Worm (Caenorhabditis elegans): ENCODE measurements around the gene K01G12.22.

K01G12.22 gene

DNA sequence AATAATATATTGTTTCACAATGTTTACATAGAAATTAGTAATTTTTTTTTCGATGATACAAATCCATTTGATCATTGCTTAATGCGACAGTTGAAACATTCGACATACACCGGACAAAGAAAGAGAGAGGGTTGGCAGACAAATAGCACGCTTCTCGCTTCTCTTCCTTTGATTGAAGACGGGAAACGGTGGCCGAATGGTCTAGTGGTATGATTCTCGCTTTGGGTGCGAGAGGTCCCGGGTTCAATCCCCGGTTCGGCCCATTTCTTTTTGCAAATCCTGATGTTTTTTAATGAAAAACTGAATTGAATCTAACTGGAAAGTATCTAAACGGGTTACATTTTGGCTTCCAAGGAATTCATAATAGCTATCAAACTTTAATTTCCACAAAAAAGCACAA lies 32.9 kb downstream of the K01G12.22 start:
- TF ChIP-seq elt-3 (tag; optimal IDR thresholded peaks at IDR 0.05) (no peak), elt-2 (tag; optimal IDR thresholded peaks at IDR 0.05) (peak; percentile 9), ztf-11 (tag; optimal IDR thresholded peaks at IDR 0.05) (no peak), tbx-2 (tag; optimal IDR thresholded peaks at IDR 0.05) (no peak), nhr-77 (tag; optimal IDR thresholded peaks at IDR 0.05) (no peak), ama-1 (optimal IDR thresholded peaks at IDR 0.05) (no peak), nhr-12 (tag; optimal IDR thresholded peaks at IDR 0.05) (no peak), mdl-1 (tag; optimal IDR thresholded peaks at IDR 0.05) (no peak), nhr-43 (tag; optimal IDR thresholded peaks at IDR 0.05; ENCODE audit: poor library complexity, severe bottlenecking) (peak; percentile 62), nhr-11 (tag; optimal IDR thresholded peaks at IDR 0.05) (no peak), lin-39 (tag; optimal IDR thresholded peaks at IDR 0.05) (peak; percentile 16), egl-5 (tag; optimal IDR thresholded peaks at IDR 0.05) (no peak), snpc-4 (tag; optimal IDR thresholded peaks at IDR 0.05) (peak; percentile 78), egl-27 (tag; optimal IDR thresholded peaks at IDR 0.05) (no peak), hmg-11 (tag; optimal IDR thresholded peaks at IDR 0.05) (peak; percentile 82), nhr-23 (tag; optimal IDR thresholded peaks at IDR 0.05) (no peak), sea-2 (GFP tag; optimal IDR thresholded peaks at IDR 0.05) (no peak), pha-4 (tag; optimal IDR thresholded peaks at IDR 0.05) (no peak), eor-1 (tag; optimal IDR thresholded peaks at IDR 0.05) (no peak), ceh-16 (tag; optimal IDR thresholded peaks at IDR 0.05) (no peak), mml-1 (tag; optimal IDR thresholded peaks at IDR 0.05) (no peak)

DNA sequence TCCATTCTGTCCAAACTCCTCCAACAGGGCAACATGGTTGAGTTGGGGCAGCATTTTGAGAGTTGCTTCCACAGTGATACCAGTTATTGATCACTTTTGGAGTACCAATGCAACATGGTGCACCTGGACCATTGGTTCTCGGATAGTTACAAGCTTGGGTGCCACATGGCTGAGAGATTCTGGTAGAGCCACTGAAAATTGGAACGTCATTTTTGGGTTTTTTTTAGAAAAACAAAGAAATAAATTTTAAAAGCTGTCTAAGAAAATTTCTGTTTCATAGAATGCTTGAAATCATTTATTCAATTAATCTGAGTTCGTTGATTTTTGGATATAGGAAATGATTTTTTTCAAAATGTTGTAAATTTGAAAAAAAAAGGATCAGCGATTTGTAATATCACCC lies 35.1 kb downstream of the K01G12.22 start:
- no peak for TF ChIP-seq pha-4 (tag; optimal IDR thresholded peaks at IDR 0.05)
- no peak for TF ChIP-seq elt-1 (tag; optimal IDR thresholded peaks at IDR 0.05)
- TF ChIP-seq mml-1 (tag; optimal IDR thresholded peaks at IDR 0.05): no peak

DNA sequence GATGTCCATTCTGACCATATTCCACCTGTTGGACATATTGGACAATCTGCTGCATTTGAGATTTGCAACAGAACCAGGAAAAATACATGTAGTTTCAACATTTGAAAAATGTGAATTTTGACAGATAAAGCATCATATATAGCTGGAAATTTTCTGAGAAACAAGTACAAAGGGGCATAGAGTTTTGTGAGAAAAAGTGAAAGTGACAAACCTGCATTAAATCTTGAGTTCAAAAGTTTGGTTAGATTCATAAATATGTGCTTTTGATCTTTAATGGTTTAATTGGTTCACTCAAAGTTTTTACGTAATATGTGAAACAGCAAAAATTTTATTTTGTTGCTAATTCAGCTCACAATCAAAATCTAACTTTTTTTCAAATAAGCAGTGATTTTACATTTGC lies 36.0 kb downstream of the K01G12.22 start, which contains the start of gene F02H6.7:
Gene F02H6.7 (minus strand): TSS at position 101 of the 400 bp plus-strand sequence.
- TF ChIP-seq R02D3.7 (tag; optimal IDR thresholded peaks at IDR 0.05): no peak
- no peak for TF ChIP-seq aly-2 (tag; optimal IDR thresholded peaks at IDR 0.05)
- no peak for TF ChIP-seq mml-1 (tag; optimal IDR thresholded peaks at IDR 0.05)
- TF ChIP-seq nhr-12 (tag; optimal IDR thresholded peaks at IDR 0.05): no peak
- TF ChIP-seq fos-1 (tag; optimal IDR thresholded peaks at IDR 0.05): no peak
- no peak for TF ChIP-seq elt-3 (tag; optimal IDR thresholded peaks at IDR 0.05)
- no peak for TF ChIP-seq snpc-4 (tag; optimal IDR thresholded peaks at IDR 0.05)
- no peak for TF ChIP-seq nfya-1 (tag; optimal IDR thresholded peaks at IDR 0.05; ENCODE audit: insufficient read depth)
- no peak for TF ChIP-seq lsy-12 (tag; optimal IDR thresholded peaks at IDR 0.05)
- TF ChIP-seq lin-15B (tag; optimal IDR thresholded peaks at IDR 0.05): no peak
- TF ChIP-seq nhr-67 (tag; optimal IDR thresholded peaks at IDR 0.05): no peak
- TF ChIP-seq nhr-43 (tag; optimal IDR thresholded peaks at IDR 0.05; ENCODE audit: poor library complexity, severe bottlenecking): no peak
- no peak for TF ChIP-seq ceh-28 (tag; optimal IDR thresholded peaks at IDR 0.05)
- no peak for TF ChIP-seq nhr-28 (tag; optimal IDR thresholded peaks at IDR 0.05)
- no peak for TF ChIP-seq elt-2 (tag; optimal IDR thresholded peaks at IDR 0.05)
- no peak for TF ChIP-seq mdl-1 (tag; optimal IDR thresholded peaks at IDR 0.05)
- TF ChIP-seq nhr-25 (tag; optimal IDR thresholded peaks at IDR 0.05): no peak
- TF ChIP-seq fkh-10 (GFP tag; optimal IDR thresholded peaks at IDR 0.05): no peak
- TF ChIP-seq ceh-16 (tag; optimal IDR thresholded peaks at IDR 0.05): no peak
- TF ChIP-seq ztf-11 (tag; optimal IDR thresholded peaks at IDR 0.05): no peak

DNA sequence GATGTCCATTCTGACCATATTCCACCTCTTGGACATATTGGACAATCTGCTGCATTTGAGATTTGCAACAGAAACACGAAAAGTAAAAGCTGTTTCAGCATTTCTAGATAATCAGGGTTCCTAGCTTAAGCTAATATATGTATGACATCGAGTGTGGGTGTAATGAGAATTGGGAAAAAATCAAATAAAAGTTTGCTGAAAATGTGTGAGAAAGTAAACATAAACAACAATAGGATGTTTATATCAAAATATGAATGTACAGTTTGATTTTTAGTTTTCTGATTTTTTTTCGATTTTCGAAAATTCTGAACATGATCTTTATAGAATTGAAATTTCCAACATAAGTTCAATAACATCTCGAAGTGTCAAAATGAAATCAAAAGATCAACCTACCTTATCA lies 38.8 kb downstream of the K01G12.22 start, which contains the start of gene F02H6.6:
Gene F02H6.6 (minus strand): TSS at position 101 of the 400 bp plus-strand sequence.
- TF ChIP-seq lsy-12 (tag; optimal IDR thresholded peaks at IDR 0.05) (no peak), unc-62 (GFP tag; optimal IDR thresholded peaks at IDR 0.05) (no peak), ceh-16 (tag; optimal IDR thresholded peaks at IDR 0.05) (no peak), lin-39 (tag; optimal IDR thresholded peaks at IDR 0.05) (no peak), nhr-76 (tag; optimal IDR thresholded peaks at IDR 0.05) (no peak), ceh-82 (tag; optimal IDR thresholded peaks at IDR 0.05) (no peak)

DNA sequence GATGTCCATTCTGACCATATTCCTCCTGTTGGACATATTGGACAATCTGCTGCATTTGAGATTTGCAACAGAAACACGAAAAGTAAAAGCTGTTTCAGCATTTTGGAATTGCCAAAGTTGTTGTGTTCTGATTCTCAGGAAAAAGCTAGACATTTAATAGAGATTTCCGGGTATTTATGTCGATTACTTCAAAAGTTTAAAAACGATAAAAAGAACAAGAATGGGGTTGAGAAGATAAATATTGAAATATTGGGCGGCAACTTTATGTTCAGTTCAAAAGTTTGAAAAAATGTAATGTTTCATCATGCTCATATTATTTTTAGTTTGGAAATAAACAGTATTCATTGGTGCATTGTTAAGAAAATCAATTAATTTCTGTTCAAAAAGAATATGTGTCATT lies 47.0 kb downstream of the K01G12.22 start, which contains the start of gene Y64G10A.1:
Gene Y64G10A.1 (minus strand): TSS at position 101 of the 400 bp plus-strand sequence.
- TF ChIP-seq ceh-9 (tag; optimal IDR thresholded peaks at IDR 0.05) (no peak), elt-3 (tag; optimal IDR thresholded peaks at IDR 0.05) (no peak), ceh-28 (tag; optimal IDR thresholded peaks at IDR 0.05) (no peak), sea-2 (GFP tag; optimal IDR thresholded peaks at IDR 0.05) (no peak), ztf-4 (tag; optimal IDR thresholded peaks at IDR 0.05) (no peak), ztf-11 (tag; optimal IDR thresholded peaks at IDR 0.05) (no peak), nhr-77 (tag; optimal IDR thresholded peaks at IDR 0.05) (no peak), nhr-25 (tag; optimal IDR thresholded peaks at IDR 0.05) (no peak)
